Worm (Caenorhabditis elegans) whole organism, mixed stage, embryonic: Measurements from ENCODE around the gene C30G4.4.

Experiments
- M03D4.4 ChIP-seq: sonication (generic microtip); optimal IDR thresholded peaks from 2 replicates; lab custom pipeline; 2017; ENCODE audit warnings: mild to moderate bottlenecking, missing genetic modification characterization, missing compliant biosample characterization
- bed-3 ChIP-seq: fragments of 200-800 bp; sonication (Bioruptor generic); optimal IDR thresholded peaks from 3 replicates; lab custom pipeline; 2018; ENCODE audit warnings: mild to moderate bottlenecking, missing genetic modification characterization, moderate library complexity, missing compliant biosample characterization
- blmp-1 ChIP-seq: fragments of 150-350 bp; optimal IDR thresholded peaks from 2 replicates; lab custom pipeline; 2014; ENCODE audit warnings: missing biosample characterization, missing genetic modification characterization
- ceh-39 ChIP-seq: fragments of 150-350 bp; optimal IDR thresholded peaks from 2 replicates; lab custom pipeline; 2014; ENCODE audit warnings: missing biosample characterization, missing genetic modification characterization
- ceh-83 ChIP-seq: fragments of 200-800 bp; sonication (Bioruptor generic); optimal IDR thresholded peaks from 2 replicates; lab custom pipeline; 2018; ENCODE audit warnings: mild to moderate bottlenecking, missing genetic modification characterization, missing compliant biosample characterization
- ces-1 ChIP-seq: fragments of 150-350 bp; optimal IDR thresholded peaks from 2 replicates; lab custom pipeline; 2014; ENCODE audit warnings: missing biosample characterization, missing genetic modification reagents, missing genetic modification characterization
- cnd-1 ChIP-seq: fragments of 200-800 bp; sonication (Bioruptor generic); optimal IDR thresholded peaks from 2 replicates; lab custom pipeline; 2018; ENCODE audit warnings: mild to moderate bottlenecking, missing genetic modification characterization, missing compliant biosample characterization
- drap-1 ChIP-seq: fragments of 200-800 bp; sonication (Bioruptor generic); optimal IDR thresholded peaks from 3 replicates; lab custom pipeline; 2018; ENCODE audit warnings: mild to moderate bottlenecking, missing genetic modification characterization, missing compliant biosample characterization
- elt-1 ChIP-seq: sonication (generic microtip); optimal IDR thresholded peaks from 2 replicates; lab custom pipeline; 2017; ENCODE audit warnings: missing genetic modification characterization, mild to moderate bottlenecking, missing compliant biosample characterization, antibody characterized with exemption, moderate library complexity, borderline replicate concordance; ENCODE audit not compliant: insufficient read depth
- elt-3 ChIP-seq: fragments of 150-350 bp; optimal IDR thresholded peaks from 2 replicates; lab custom pipeline; 2014; ENCODE audit warnings: missing biosample characterization, missing genetic modification characterization
- flh-1 ChIP-seq: fragments of 200-800 bp; sonication (Bioruptor generic); optimal IDR thresholded peaks from 2 replicates; lab custom pipeline; 2018; ENCODE audit warnings: mild to moderate bottlenecking, missing genetic modification characterization, moderate library complexity, missing compliant biosample characterization
- ham-2 ChIP-seq: fragments of 200-800 bp; sonication (Bioruptor generic); optimal IDR thresholded peaks from 2 replicates; lab custom pipeline; 2018; ENCODE audit warnings: mild to moderate bottlenecking, missing genetic modification characterization, missing compliant biosample characterization
- hlh-1 ChIP-seq: fragments of 150-350 bp; optimal IDR thresholded peaks from 2 replicates; lab custom pipeline; 2014; ENCODE audit warnings: missing biosample characterization, missing genetic modification reagents, missing genetic modification characterization
- lin-32 ChIP-seq: fragments of 200-800 bp; sonication (Bioruptor generic); optimal IDR thresholded peaks from 2 replicates; lab custom pipeline; 2018; ENCODE audit warnings: mild to moderate bottlenecking, missing genetic modification characterization, missing compliant biosample characterization
- lsy-2 ChIP-seq: fragments of 150-350 bp; optimal IDR thresholded peaks from 2 replicates; lab custom pipeline; 2014; ENCODE audit warnings: missing biosample characterization, missing genetic modification characterization
- mls-2 ChIP-seq: sonication (generic microtip); optimal IDR thresholded peaks from 2 replicates; lab custom pipeline; 2016; ENCODE audit warnings: mild to moderate bottlenecking, missing genetic modification characterization, moderate library complexity, missing compliant biosample characterization
- nhr-12 ChIP-seq: fragments of 150-350 bp; optimal IDR thresholded peaks from 2 replicates; lab custom pipeline; 2014; ENCODE audit warnings: missing biosample characterization, missing genetic modification characterization
- nhr-2 ChIP-seq: fragments of 150-350 bp; optimal IDR thresholded peaks from 2 replicates; lab custom pipeline; 2014; ENCODE audit warnings: missing biosample characterization, missing genetic modification characterization
- nhr-237 ChIP-seq: fragments of 150-350 bp; optimal IDR thresholded peaks from 2 replicates; lab custom pipeline; 2014; ENCODE audit warnings: missing biosample characterization, missing genetic modification characterization
- nhr-76 ChIP-seq: sonication (generic microtip); optimal IDR thresholded peaks from 2 replicates; lab custom pipeline; 2017; ENCODE audit warnings: missing biosample characterization, missing genetic modification characterization
- pha-4 ChIP-seq: fragments of 150-350 bp; optimal IDR thresholded peaks from 2 replicates; lab custom pipeline; 2018; ENCODE audit warnings: missing biosample characterization, missing genetic modification reagents, missing genetic modification characterization
- sem-2 ChIP-seq: fragments of 200-800 bp; sonication (Bioruptor generic); optimal IDR thresholded peaks from 2 replicates; lab custom pipeline; 2018; ENCODE audit warnings: mild to moderate bottlenecking, missing genetic modification characterization, missing compliant biosample characterization
- sptf-1 ChIP-seq: sonication (generic microtip); optimal IDR thresholded peaks from 2 replicates; lab custom pipeline; 2017; ENCODE audit warnings: mild to moderate bottlenecking, missing genetic modification characterization, moderate library complexity, missing compliant biosample characterization
- unc-120 ChIP-seq: sonication (generic microtip); optimal IDR thresholded peaks from 2 replicates; lab custom pipeline; 2017; ENCODE audit warnings: missing genetic modification characterization, missing compliant biosample characterization; ENCODE audit not compliant: poor library complexity, severe bottlenecking
- unc-39 ChIP-seq: fragments of 150-350 bp; optimal IDR thresholded peaks from 2 replicates; lab custom pipeline; 2014; ENCODE audit warnings: missing biosample characterization, missing genetic modification characterization
- unc-62 ChIP-seq: fragments of 150-350 bp; optimal IDR thresholded peaks from 2 replicates; lab custom pipeline; 2014; ENCODE audit warnings: missing biosample characterization, missing genetic modification reagents, missing genetic modification characterization

The C30G4.4 gene

DNA sequence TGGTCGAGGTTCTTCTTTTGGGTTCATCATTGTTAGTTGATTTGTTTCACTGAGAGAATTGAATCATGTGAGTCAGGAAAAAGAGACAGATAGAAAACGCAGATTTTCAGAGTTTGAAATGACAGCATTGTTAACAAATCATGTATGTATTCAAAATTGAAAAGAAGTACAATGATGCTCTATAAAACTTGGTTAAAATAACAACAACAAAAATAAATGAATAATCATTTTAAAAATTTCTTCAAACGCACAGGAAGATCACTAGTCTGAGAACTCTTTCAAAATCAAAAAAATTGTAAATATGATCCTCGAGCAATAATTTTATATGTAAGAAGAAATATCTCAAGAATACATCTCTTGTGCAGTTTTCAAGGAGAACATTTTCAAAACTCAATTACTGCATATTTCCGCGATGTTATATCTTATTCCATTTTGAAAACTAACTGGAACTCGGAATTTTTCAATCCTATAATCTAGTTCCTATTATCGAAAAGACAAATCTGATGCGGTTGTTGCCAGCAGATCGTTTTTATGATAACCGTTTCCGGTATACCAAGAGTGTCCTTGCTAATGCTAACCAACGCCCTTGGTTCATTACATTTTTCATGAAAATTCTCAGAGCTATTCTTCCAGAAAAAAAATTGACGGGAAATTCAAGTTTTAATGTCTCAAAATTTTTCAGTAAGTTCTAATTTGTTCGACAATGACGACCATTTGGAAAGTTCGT lies 24.7 kb upstream of the C30G4.4 start, which contains the start of gene lido-1:
lido-1 (minus strand) TSS at position 51 of the 727 bp plus-strand sequence.
- TF ChIP-seq elt-1 (tag; lab: Kevin White, UChicago) (peak; percentile 26), sptf-1 (tag; lab: Kevin White, UChicago) (no peak)

DNA sequence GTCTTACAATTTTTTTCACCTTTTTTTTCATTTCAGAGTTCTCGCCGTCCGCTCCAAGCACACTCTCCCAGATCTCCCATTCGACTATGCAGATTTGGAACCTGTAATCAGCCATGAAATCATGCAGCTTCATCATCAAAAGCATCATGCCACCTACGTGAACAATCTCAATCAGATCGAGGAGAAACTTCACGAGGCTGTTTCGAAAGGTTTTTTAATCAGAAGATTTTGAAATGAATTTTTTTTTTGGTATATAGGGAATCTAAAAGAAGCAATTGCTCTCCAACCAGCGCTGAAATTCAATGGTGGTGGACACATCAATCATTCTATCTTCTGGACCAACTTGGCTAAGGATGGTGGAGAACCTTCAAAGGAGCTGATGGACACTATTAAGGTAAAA lies 21.2 kb upstream of the C30G4.4 start, which contains the start of gene C08A9.3:
C08A9.3 (minus strand) TSS at position 101 of the 400 bp plus-strand sequence.
- TF ChIP-seq bed-3: no peak

DNA sequence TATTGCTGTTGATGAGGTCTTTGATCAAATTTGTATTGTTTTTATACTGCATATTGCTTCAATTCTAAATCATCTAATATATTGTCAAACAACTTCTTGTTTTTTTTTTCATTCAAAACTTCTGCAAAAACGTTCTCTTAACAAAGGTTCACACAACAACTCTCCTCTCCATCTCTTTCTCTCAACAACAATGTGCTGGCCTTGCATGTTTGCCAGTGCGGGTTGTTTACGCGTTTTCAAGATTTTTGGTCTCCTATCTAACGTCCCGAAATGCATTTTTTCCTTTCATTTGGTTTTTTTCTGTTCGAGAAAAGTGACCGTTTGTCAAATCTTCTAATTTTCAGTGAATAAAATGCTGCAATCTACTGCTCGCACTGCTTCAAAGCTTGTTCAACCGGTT lies 20.4 kb upstream of the C30G4.4 start, which contains the start of gene sod-3:
sod-3 (plus strand) TSS at position 338 of the 400 bp plus-strand sequence.
- TF ChIP-seq lin-32 (GFP tag; lab: Kevin White, UChicago) (no peak), cnd-1 (tag; lab: Kevin White, UChicago) (no peak)

DNA sequence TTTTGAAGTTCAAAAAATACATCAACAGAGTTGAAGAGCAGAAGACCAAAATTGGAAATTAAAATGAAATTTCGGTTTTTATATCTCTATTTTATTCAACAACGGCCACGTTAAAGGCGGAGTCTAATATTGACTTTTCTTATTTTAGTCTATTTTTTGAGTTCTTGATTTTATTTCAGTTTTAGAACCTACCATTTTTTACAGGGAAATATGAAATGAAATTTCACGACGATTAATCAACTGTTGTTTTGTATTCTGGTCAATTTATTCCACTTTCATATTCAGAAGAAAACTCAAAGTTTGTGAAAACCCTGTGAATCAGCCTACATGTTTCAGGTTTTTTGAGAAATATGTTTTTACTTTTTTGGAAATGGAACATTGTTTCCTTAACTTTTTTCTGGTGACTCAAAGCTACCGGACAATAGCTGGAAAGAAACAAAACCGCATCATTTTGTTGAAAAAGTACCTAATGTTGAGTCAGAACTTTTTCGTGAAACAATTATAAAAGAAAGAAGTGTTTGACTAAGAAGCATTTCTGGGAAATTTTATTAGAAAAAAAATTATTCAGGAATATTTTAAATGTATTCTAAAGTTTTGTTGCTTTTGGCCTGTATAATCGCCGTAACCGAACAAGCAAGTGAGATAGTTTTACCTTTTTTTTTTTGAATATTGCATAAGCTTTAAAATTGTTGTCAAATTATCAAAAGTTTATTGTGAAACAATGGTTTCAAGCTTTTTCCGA lies 8.8 kb upstream of the C30G4.4 start, which contains the start of the genes irld-23 and C08A9.10:
irld-23 (minus strand) TSS at position 51 of the 742 bp plus-strand sequence.
C08A9.10 (plus strand) TSS at position 545 of the 742 bp plus-strand sequence.
- TF ChIP-seq elt-1 (tag; lab: Kevin White, UChicago) (no peak), unc-120 (no peak), ceh-83 (GFP tag; lab: Kevin White, UChicago) (no peak), nhr-2 (tag; lab: Kevin White, UChicago) (no peak), lsy-2 (tag; lab: Kevin White, UChicago) (no peak), ceh-39 (tag; lab: Kevin White, UChicago) (no peak), nhr-237 (tag; lab: Kevin White, UChicago) (no peak), nhr-12 (tag; lab: Kevin White, UChicago) (no peak), blmp-1 (tag; lab: Kevin White, UChicago) (no peak), drap-1 (GFP tag; lab: Kevin White, UChicago) (no peak), M03D4.4 (tag; lab: Kevin White, UChicago) (no peak), flh-1 (GFP tag; lab: Kevin White, UChicago) (no peak), cnd-1 (tag; lab: Kevin White, UChicago) (no peak), hlh-1 (no peak), ces-1 (no peak), unc-62 (GFP tag; lab: Kevin White, UChicago) (no peak), pha-4 (tag; lab: Kevin White, UChicago) (no peak), bed-3 (no peak), nhr-76 (tag; lab: Kevin White, UChicago) (no peak)

DNA sequence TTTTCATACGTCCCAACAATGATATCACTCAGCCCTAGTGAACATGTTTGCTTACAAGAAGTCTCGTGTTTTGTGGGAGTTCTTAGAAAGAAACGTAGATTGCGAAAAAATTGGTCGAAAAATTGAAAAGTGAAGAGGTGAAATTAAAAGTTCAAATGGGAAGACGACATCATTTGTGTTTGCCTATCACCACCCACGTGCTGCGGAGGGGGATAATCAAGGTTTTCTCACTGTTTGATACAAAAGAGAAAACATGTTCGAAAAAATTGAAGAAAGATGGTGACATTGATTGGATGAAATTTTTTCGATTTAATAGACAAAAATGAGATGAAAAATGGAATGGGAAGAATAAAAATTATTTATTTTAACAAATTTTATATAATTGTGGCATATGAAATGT lies 1.5 kb downstream of the C30G4.4 start:
- TF ChIP-seq ceh-83 (GFP tag; lab: Kevin White, UChicago) (no peak), hlh-1 (peak; percentile 5)

DNA sequence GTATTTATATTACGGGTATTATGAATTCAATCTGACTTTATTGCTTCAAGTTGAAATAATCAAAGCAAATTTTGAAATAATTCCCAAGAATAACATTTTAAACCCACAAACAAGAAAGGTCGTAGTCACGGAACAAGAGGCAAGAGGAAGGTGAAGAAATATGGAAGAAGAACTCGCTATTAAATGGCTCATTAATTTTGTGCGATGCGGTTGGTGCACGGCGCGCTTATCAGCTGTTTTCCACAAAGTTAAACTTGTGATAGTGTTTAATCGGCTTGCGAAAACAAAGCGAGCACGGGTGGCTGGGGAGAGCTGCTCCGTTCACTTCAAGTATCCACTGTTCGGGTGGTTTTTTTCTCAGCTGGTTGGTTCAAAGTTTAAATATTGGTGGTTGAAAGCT lies 5.1 kb downstream of the C30G4.4 start:
- no peak for TF ChIP-seq ham-2 (GFP tag; lab: Kevin White, UChicago)
- TF ChIP-seq elt-1 (tag; lab: Kevin White, UChicago): no peak
- no peak for TF ChIP-seq mls-2 (tag; lab: Kevin White, UChicago)
- TF ChIP-seq sem-2 (GFP tag; lab: Kevin White, UChicago): no peak
- TF ChIP-seq bed-3: no peak
- TF ChIP-seq ces-1: no peak
- TF ChIP-seq cnd-1 (tag; lab: Kevin White, UChicago): no peak
- TF ChIP-seq lsy-2 (tag; lab: Kevin White, UChicago): no peak
- no peak for TF ChIP-seq ceh-83 (GFP tag; lab: Kevin White, UChicago)
- TF ChIP-seq flh-1 (GFP tag; lab: Kevin White, UChicago): no peak
- TF ChIP-seq nhr-76 (tag; lab: Kevin White, UChicago): no peak
- TF ChIP-seq hlh-1: no peak
- no peak for TF ChIP-seq elt-3
- TF ChIP-seq nhr-237 (tag; lab: Kevin White, UChicago): no peak
- no peak for TF ChIP-seq unc-39
- TF ChIP-seq ceh-39 (tag; lab: Kevin White, UChicago): no peak
